Comparison of ENCODE assay signal across 1 worm cellular context in genomic region chrII:14051474-14051934, ce11.
A peak's percentile ranks its signal among the peaks of the same experiment; 100 is the strongest.
TF ChIP-seq lines count a peak whose summit lies in the region.

No protein-coding gene starts in this region.

TF ChIP-seq in whole organism, L1 larva, 84 proteins besides CTCF, POLR2A, EP300 and RAD21 (continued from another document):
- no peak for TF ChIP-seq snu-23 (GFP tag; optimal IDR thresholded peaks at IDR 0.05; lab: Kevin White, UChicago)
- TF ChIP-seq ets-5 (GFP tag; IDR thresholded peaks at IDR 0.05; lab: Robert Waterston, UW), result no peak
- no peak for TF ChIP-seq efl-3 (GFP tag; optimal IDR thresholded peaks at IDR 0.05; lab: Kevin White, UChicago)
- no peak for TF ChIP-seq tlp-1 (tag; optimal IDR thresholded peaks at IDR 0.05; lab: Kevin White, UChicago)
- TF ChIP-seq pax-3 (tag; optimal IDR thresholded peaks at IDR 0.05; lab: Kevin White, UChicago), result no peak
- TF ChIP-seq blmp-1 (tag; optimal IDR thresholded peaks at IDR 0.05; lab: Kevin White, UChicago), result peak; percentile 56
- no peak for TF ChIP-seq C04F5.9 (tag; optimal IDR thresholded peaks at IDR 0.05; lab: Kevin White, UChicago)
- no peak for TF ChIP-seq vab-15 (tag; optimal IDR thresholded peaks at IDR 0.05; lab: Kevin White, UChicago)
- TF ChIP-seq ceh-90 (tag; optimal IDR thresholded peaks at IDR 0.05; lab: Kevin White, UChicago), result no peak
- no peak for TF ChIP-seq xbp-1 (tag; optimal IDR thresholded peaks at IDR 0.05; lab: Kevin White, UChicago)
- no peak for TF ChIP-seq fkh-4 (tag; optimal IDR thresholded peaks at IDR 0.05; lab: Kevin White, UChicago; ENCODE audit: borderline replicate concordance)
- TF ChIP-seq elt-3 (tag; optimal IDR thresholded peaks at IDR 0.05; lab: Kevin White, UChicago), result peak in 2 of 6 experiments; percentile 12 to 26
- TF ChIP-seq unc-86 (tag; optimal IDR thresholded peaks at IDR 0.05; lab: Kevin White, UChicago), result no peak
- no peak for TF ChIP-seq nhr-90 (tag; optimal IDR thresholded peaks at IDR 0.05; lab: Kevin White, UChicago; ENCODE audit: poor library complexity)
- TF ChIP-seq rnt-1 (tag; optimal IDR thresholded peaks at IDR 0.05; lab: Kevin White, UChicago), result no peak
- no peak for TF ChIP-seq lir-3 (tag; optimal IDR thresholded peaks at IDR 0.05; lab: Kevin White, UChicago; ENCODE audit: poor library complexity)
- peak; percentile 52 for TF ChIP-seq snpc-4 (tag; optimal IDR thresholded peaks at IDR 0.05; lab: Kevin White, UChicago)
- TF ChIP-seq nhr-47 (tag; optimal IDR thresholded peaks at IDR 0.05; lab: Kevin White, UChicago), result no peak
- peak; percentile 54 for TF ChIP-seq elt-2 (tag; optimal IDR thresholded peaks at IDR 0.05; lab: Kevin White, UChicago)
- no peak for TF ChIP-seq lin-15B (tag; optimal IDR thresholded peaks at IDR 0.05; lab: Kevin White, UChicago)
- TF ChIP-seq hpl-2 (GFP tag; optimal IDR thresholded peaks at IDR 0.05; lab: Kevin White, UChicago), result no peak
- TF ChIP-seq nhr-12 (tag; optimal IDR thresholded peaks at IDR 0.05; lab: Kevin White, UChicago), result no peak
- TF ChIP-seq zag-1 (tag; optimal IDR thresholded peaks at IDR 0.05; lab: Kevin White, UChicago), result no peak
- TF ChIP-seq ceh-88 (GFP tag; IDR thresholded peaks at IDR 0.05; lab: Robert Waterston, UW), result no peak
- no peak for TF ChIP-seq lin-39 (tag; optimal IDR thresholded peaks at IDR 0.05; lab: Kevin White, UChicago)
- no peak for TF ChIP-seq nhr-28 (tag; optimal IDR thresholded peaks at IDR 0.05; lab: Kevin White, UChicago)
- no peak for TF ChIP-seq skn-1 (tag; optimal IDR thresholded peaks at IDR 0.05; lab: Kevin White, UChicago)
- TF ChIP-seq swsn-7 (tag; optimal IDR thresholded peaks at IDR 0.05; lab: Kevin White, UChicago), result no peak
- TF ChIP-seq aha-1 (tag; optimal IDR thresholded peaks at IDR 0.05; lab: Kevin White, UChicago), result no peak
- TF ChIP-seq C16A3.4 (tag; optimal IDR thresholded peaks at IDR 0.05; lab: Kevin White, UChicago), result no peak
- TF ChIP-seq nhr-77 (tag; optimal IDR thresholded peaks at IDR 0.05; lab: Kevin White, UChicago), result peak; percentile 38
- TF ChIP-seq nhr-85 (tag; lab: Kevin White, UChicago), result peak; percentile 63
- TF ChIP-seq hlh-17 (GFP tag; optimal IDR thresholded peaks at IDR 0.05; lab: Kevin White, UChicago; ENCODE audit: borderline replicate concordance), result no peak
- no peak for TF ChIP-seq grh-1 (GFP tag; IDR thresholded peaks at IDR 0.05; lab: Robert Waterston, UW)
- TF ChIP-seq unc-62 (GFP tag; optimal IDR thresholded peaks at IDR 0.05; lab: Kevin White, UChicago), result no peak
- TF ChIP-seq irx-1 (tag; optimal IDR thresholded peaks at IDR 0.05; lab: Kevin White, UChicago), result no peak
- no peak for TF ChIP-seq ceh-63 (GFP tag; optimal IDR thresholded peaks at IDR 0.05; lab: Kevin White, UChicago)
- no peak for TF ChIP-seq nhr-76 (tag; optimal IDR thresholded peaks at IDR 0.05; lab: Kevin White, UChicago)
- TF ChIP-seq isw-1 (GFP tag; IDR thresholded peaks at IDR 0.05; lab: Robert Waterston, UW), result no peak
- TF ChIP-seq sup-37 (GFP tag; optimal IDR thresholded peaks at IDR 0.05; lab: Kevin White, UChicago), result no peak
- no peak for TF ChIP-seq pag-3 (tag; optimal IDR thresholded peaks at IDR 0.05; lab: Kevin White, UChicago; ENCODE audit: borderline replicate concordance, insufficient read depth)
- no peak for TF ChIP-seq nhr-237 (tag; optimal IDR thresholded peaks at IDR 0.05; lab: Kevin White, UChicago)
- no peak for TF ChIP-seq C34B4.2 (tag; optimal IDR thresholded peaks at IDR 0.05; lab: Kevin White, UChicago)
- TF ChIP-seq lsy-2 (tag; optimal IDR thresholded peaks at IDR 0.05; lab: Kevin White, UChicago), result no peak
- TF ChIP-seq tbx-2 (tag; optimal IDR thresholded peaks at IDR 0.05; lab: Kevin White, UChicago), result no peak
- peak in 1 of 2 experiments; percentile 6 for TF ChIP-seq lin-35 (GFP tag; optimal IDR thresholded peaks at IDR 0.05; lab: Kevin White, UChicago)
- no peak for TF ChIP-seq nhr-71 (tag; optimal IDR thresholded peaks at IDR 0.05; lab: Kevin White, UChicago)
- TF ChIP-seq egl-27 (tag; optimal IDR thresholded peaks at IDR 0.05; lab: Kevin White, UChicago), result no peak
- TF ChIP-seq ama-1 (optimal IDR thresholded peaks at IDR 0.05; lab: Kevin White, UChicago), result no peak
- peak in 1 of 2 experiments; percentile 24 for TF ChIP-seq mdl-1 (tag; optimal IDR thresholded peaks at IDR 0.05; lab: Kevin White, UChicago)
- no peak for TF ChIP-seq egl-13 (tag; optimal IDR thresholded peaks at IDR 0.05; lab: Kevin White, UChicago)
- no peak for TF ChIP-seq nhr-20 (tag; optimal IDR thresholded peaks at IDR 0.05; lab: Kevin White, UChicago)
- no peak for TF ChIP-seq mab-9 (GFP tag; IDR thresholded peaks at IDR 0.05; lab: Robert Waterston, UW)
- no peak for TF ChIP-seq ceh-82 (tag; optimal IDR thresholded peaks at IDR 0.05; lab: Kevin White, UChicago)
- TF ChIP-seq fkh-10 (GFP tag; optimal IDR thresholded peaks at IDR 0.05; lab: Kevin White, UChicago), result no peak
- TF ChIP-seq nhr-11 (tag; optimal IDR thresholded peaks at IDR 0.05; lab: Kevin White, UChicago), result no peak
- no peak for TF ChIP-seq aly-2 (tag; optimal IDR thresholded peaks at IDR 0.05; lab: Kevin White, UChicago)
- TF ChIP-seq unc-30 (tag; optimal IDR thresholded peaks at IDR 0.05; lab: Kevin White, UChicago), result no peak
